Worm (Caenorhabditis elegans): ENCODE measurements around the gene oac-2.
A peak's percentile ranks its signal among the peaks of the same experiment; 100 is the strongest.

The oac-2 gene

DNA sequence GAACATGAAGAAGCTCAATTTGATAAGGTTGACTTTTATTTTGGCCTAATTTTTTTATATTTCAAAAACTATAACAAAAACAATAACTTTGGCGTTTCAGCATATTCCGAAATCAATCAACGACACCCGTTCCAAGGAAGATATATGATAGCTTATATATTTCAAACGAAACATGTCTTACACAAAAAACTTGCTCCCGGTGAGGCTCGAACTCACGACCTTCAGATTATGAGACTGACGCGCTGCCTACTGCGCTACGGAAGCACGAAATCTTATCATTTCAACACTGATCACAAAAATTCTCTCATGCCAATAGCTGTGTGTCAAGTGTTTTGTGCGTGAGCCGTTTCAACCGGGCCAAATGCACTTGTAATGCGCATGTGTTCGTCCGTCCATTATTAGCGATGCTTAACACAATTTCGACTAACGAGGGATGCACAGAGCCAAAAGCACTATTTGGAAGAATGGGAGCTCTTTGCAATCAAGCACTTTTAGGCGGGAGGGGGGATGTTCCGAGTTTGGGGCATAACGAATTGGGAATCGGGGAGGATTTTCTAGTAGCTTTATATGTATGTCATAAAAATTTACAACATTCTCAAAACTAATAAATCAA, 19.7 kb downstream of the oac-2 start:
- TF ChIP-seq tra-4 (tag; optimal IDR thresholded peaks at IDR 0.05) (peak; percentile 3), ceh-13 (GFP tag; optimal IDR thresholded peaks at IDR 0.05) (no peak)

DNA sequence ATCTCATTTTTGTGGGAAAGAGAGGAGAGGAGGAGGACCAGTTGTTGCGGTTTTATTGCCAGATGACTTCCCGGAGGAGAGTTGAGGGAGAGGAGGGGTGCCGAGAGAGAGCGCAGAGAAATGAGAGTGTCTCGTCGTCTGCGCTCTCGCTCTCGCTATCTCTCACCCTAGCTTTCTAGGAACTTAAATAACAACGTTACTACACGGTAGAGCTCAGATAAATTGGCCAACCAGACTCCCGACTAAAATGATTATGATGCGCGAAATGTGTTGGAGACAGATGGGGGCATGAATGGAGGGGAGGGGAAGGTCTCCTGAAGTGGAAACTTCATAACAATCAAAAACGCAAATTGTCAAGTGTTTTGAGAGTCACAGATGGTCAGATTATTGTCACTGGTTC, 20.3 kb downstream of the oac-2 start:
- TF ChIP-seq scrt-1 (GFP tag; IDR thresholded peaks at IDR 0.05) (no peak), ceh-36 (tag; optimal IDR thresholded peaks at IDR 0.05) (no peak), tbx-11 (GFP tag; IDR thresholded peaks at IDR 0.05) (no peak), hmbx-1 (tag; optimal IDR thresholded peaks at IDR 0.05) (no peak), pes-1 (GFP tag; IDR thresholded peaks at IDR 0.05) (no peak), hnd-1 (tag; optimal IDR thresholded peaks at IDR 0.05) (no peak), ets-7 (tag; optimal IDR thresholded peaks at IDR 0.05) (no peak), tbx-37 (GFP tag; conservative IDR thresholded peaks at IDR 0.05) (no peak), hmg-4 (GFP tag; optimal IDR thresholded peaks at IDR 0.05) (no peak), sea-1 (GFP tag; conservative IDR thresholded peaks at IDR 0.05) (no peak), aly-1 (tag; optimal IDR thresholded peaks at IDR 0.05) (no peak), F13C5.2 (tag; optimal IDR thresholded peaks at IDR 0.05) (no peak), ama-1 (optimal IDR thresholded peaks at IDR 0.05) (no peak), B0310.2 (tag; optimal IDR thresholded peaks at IDR 0.05) (no peak), ceh-13 (GFP tag; optimal IDR thresholded peaks at IDR 0.05) (no peak), tra-4 (tag; optimal IDR thresholded peaks at IDR 0.05) (no peak), flt-1 (GFP tag; IDR thresholded peaks at IDR 0.05) (no peak)

DNA sequence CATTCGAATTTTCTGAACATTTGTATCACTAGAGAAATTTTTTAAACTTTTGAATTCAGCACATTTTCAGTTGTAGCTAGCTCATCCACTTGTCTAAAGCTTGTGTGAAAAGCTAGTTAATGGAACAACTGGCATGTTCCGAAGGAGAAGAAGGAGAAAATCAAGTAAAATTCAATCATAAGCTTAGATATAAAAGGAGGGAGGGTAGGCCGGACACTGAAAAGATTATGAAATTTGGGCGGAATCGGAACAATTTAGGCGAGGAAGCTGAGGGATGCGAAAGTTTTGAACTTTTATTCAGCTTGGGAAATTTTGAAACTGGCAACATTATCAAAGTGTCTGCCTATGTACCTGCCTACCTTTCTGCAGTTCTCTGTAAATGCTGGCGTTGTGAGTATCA, 22.4 kb downstream of the oac-2 start:
- TF ChIP-seq scrt-1 (GFP tag; IDR thresholded peaks at IDR 0.05) (no peak), tra-4 (tag; optimal IDR thresholded peaks at IDR 0.05) (no peak), hnd-1 (tag; optimal IDR thresholded peaks at IDR 0.05) (no peak), tbx-11 (GFP tag; IDR thresholded peaks at IDR 0.05) (no peak), tbx-37 (GFP tag; conservative IDR thresholded peaks at IDR 0.05) (no peak), ama-1 (optimal IDR thresholded peaks at IDR 0.05) (no peak), sea-1 (GFP tag; conservative IDR thresholded peaks at IDR 0.05) (no peak), F13C5.2 (tag; optimal IDR thresholded peaks at IDR 0.05) (no peak), hmg-4 (GFP tag; optimal IDR thresholded peaks at IDR 0.05) (no peak), flt-1 (GFP tag; IDR thresholded peaks at IDR 0.05) (no peak), hmbx-1 (tag; optimal IDR thresholded peaks at IDR 0.05) (no peak), B0310.2 (tag; optimal IDR thresholded peaks at IDR 0.05) (no peak), pes-1 (GFP tag; IDR thresholded peaks at IDR 0.05) (no peak), ceh-36 (tag; optimal IDR thresholded peaks at IDR 0.05) (no peak), aly-1 (tag; optimal IDR thresholded peaks at IDR 0.05) (no peak), ets-7 (tag; optimal IDR thresholded peaks at IDR 0.05) (no peak)

DNA sequence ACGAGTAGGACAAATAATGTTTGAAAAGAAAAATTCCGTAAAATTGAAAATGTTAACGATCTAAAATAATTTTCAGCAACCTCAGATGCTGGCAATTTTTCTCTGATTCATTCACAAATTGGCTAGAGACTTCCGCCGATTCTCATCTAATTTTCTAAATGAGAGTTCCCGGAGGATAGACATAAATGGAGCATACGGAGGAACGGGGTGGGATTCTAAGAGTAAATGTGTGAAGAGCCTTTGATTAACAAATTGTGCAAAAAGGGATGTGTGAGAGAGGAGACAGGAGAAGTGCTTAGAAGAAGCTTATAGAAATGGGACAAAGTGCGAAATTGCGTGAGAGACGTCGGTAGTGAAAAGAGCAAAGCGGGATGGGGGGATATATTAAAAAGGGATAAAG, 23.3 kb downstream of the oac-2 start:
- TF ChIP-seq pes-1 (GFP tag; IDR thresholded peaks at IDR 0.05) (no peak), ceh-13 (GFP tag; optimal IDR thresholded peaks at IDR 0.05) (no peak), flt-1 (GFP tag; IDR thresholded peaks at IDR 0.05) (no peak), hmbx-1 (tag; optimal IDR thresholded peaks at IDR 0.05) (no peak), tbx-11 (GFP tag; IDR thresholded peaks at IDR 0.05) (no peak), aly-1 (tag; optimal IDR thresholded peaks at IDR 0.05) (no peak), ama-1 (optimal IDR thresholded peaks at IDR 0.05) (no peak), scrt-1 (GFP tag; IDR thresholded peaks at IDR 0.05) (no peak), hnd-1 (tag; optimal IDR thresholded peaks at IDR 0.05) (no peak), tbx-37 (GFP tag; conservative IDR thresholded peaks at IDR 0.05) (no peak), B0310.2 (tag; optimal IDR thresholded peaks at IDR 0.05) (no peak), ets-7 (tag; optimal IDR thresholded peaks at IDR 0.05) (no peak), sea-1 (GFP tag; conservative IDR thresholded peaks at IDR 0.05) (no peak), ceh-36 (tag; optimal IDR thresholded peaks at IDR 0.05) (no peak)

DNA sequence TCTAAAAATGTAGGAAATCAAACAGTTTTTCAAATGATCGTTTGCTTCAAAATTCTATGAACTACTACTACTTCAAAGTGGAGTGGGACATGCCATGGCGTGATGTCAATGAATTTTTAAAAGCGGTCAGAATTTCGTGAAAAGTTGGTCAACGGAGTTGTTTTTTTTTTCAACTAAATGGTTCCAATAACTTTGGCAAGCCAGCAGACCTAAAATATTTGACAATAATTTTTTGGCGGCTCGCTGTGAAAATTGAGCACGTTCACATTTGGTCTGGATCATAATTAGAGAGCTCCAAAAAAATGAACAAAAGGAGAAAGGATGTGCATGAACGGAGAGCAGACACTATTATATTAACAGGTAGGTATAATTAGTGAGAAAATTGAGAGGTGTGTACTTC, 24.6 kb downstream of the oac-2 start:
- TF ChIP-seq aly-1 (tag; optimal IDR thresholded peaks at IDR 0.05) (no peak), ama-1 (optimal IDR thresholded peaks at IDR 0.05) (no peak), hmbx-1 (tag; optimal IDR thresholded peaks at IDR 0.05) (no peak), ets-7 (tag; optimal IDR thresholded peaks at IDR 0.05) (no peak), hmg-4 (GFP tag; optimal IDR thresholded peaks at IDR 0.05) (no peak), pes-1 (GFP tag; IDR thresholded peaks at IDR 0.05) (no peak), tbx-37 (GFP tag; conservative IDR thresholded peaks at IDR 0.05) (no peak), flt-1 (GFP tag; IDR thresholded peaks at IDR 0.05) (no peak), sea-1 (GFP tag; conservative IDR thresholded peaks at IDR 0.05) (no peak), tbx-11 (GFP tag; IDR thresholded peaks at IDR 0.05) (no peak)

DNA sequence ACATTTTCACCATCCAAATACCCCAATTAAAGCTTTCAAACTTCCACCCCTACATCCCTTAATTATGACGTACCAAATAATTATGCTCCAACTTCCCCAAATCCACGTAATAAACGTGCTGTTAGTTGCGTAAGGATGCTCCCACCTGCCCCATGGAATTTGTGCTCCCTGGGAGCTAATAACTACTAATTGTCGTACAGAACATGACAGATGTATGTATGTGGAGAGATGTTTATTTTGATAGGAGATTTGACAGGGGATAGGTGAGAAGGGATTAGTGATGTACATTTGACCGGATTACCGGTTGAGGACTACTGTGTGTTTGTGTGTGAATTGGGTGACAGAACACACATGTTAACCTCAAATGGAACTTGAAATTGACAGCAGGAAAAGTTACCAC, 25.1 kb downstream of the oac-2 start:
- TF ChIP-seq pes-1 (GFP tag; IDR thresholded peaks at IDR 0.05) (no peak), F13C5.2 (tag; optimal IDR thresholded peaks at IDR 0.05) (no peak), flt-1 (GFP tag; IDR thresholded peaks at IDR 0.05) (no peak), ceh-36 (tag; optimal IDR thresholded peaks at IDR 0.05) (peak; percentile 70), ceh-13 (GFP tag; optimal IDR thresholded peaks at IDR 0.05) (no peak)

DNA sequence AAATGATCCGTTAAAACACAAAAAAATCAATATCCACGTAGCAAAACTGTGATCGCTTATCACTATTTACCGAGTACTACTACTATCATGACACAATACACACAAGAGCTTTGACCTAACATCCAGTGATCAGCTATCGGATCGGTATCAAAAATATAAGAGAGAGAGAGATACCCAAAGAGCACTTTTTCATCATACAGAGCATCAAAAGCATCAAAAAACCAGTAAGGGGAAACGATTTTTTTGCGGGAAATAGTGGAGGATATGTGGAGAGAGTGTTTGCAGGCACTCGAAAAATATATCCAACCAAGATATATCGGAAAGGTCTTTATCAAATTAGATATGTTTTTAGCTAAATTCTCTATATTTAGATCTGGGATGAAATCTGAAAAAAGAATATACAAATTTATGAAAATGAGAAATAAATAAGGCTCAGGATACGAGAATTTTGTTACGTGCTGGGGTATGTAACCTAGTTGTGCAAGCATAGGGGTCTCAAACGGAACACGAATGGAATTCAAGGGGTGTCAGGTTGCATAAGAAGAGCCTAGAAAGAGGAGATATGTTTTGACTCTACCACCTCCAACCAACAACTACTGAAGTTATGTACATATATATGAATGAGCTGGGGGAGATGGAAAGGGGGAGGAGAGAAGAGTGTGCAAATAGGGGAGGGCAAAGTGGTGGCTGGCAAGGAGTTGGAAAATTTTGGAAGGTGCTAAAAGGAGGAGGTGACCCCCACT, 29.7 kb downstream of the oac-2 start:
- TF ChIP-seq hmg-4 (GFP tag; optimal IDR thresholded peaks at IDR 0.05) (peak; percentile 21), tbx-11 (GFP tag; IDR thresholded peaks at IDR 0.05) (no peak)

DNA sequence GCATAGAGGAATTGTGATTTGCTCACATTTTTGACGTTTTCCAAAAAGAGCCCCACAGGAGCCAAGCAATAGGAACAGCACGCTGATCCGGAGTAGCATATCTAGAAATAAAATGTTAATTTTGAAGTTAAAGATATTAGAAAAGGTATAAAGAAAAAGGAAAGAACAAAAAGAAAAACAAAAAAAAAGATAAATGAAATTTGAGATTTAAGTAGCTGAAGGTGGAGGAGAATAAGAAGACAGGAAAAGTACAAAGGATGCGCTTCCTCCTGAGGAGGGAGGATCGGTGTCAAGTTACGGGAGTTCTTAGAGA, 30.2 kb downstream of the oac-2 start, which contains the start of gene cfz-2:
Gene cfz-2, minus strand, starts transcription at position 101 of the 313 bp plus-strand sequence.
- TF ChIP-seq sea-1 (GFP tag; conservative IDR thresholded peaks at IDR 0.05) (no peak), F13C5.2 (tag; optimal IDR thresholded peaks at IDR 0.05) (no peak), flt-1 (GFP tag; IDR thresholded peaks at IDR 0.05) (no peak), hmbx-1 (tag; optimal IDR thresholded peaks at IDR 0.05) (no peak), hmg-4 (GFP tag; optimal IDR thresholded peaks at IDR 0.05) (no peak), B0310.2 (tag; optimal IDR thresholded peaks at IDR 0.05) (no peak), ets-7 (tag; optimal IDR thresholded peaks at IDR 0.05) (no peak), hnd-1 (tag; optimal IDR thresholded peaks at IDR 0.05) (no peak), aly-1 (tag; optimal IDR thresholded peaks at IDR 0.05) (no peak), ceh-36 (tag; optimal IDR thresholded peaks at IDR 0.05) (no peak), tra-4 (tag; optimal IDR thresholded peaks at IDR 0.05) (no peak), tbx-37 (GFP tag; conservative IDR thresholded peaks at IDR 0.05) (no peak), scrt-1 (GFP tag; IDR thresholded peaks at IDR 0.05) (no peak), pes-1 (GFP tag; IDR thresholded peaks at IDR 0.05) (no peak), tbx-11 (GFP tag; IDR thresholded peaks at IDR 0.05) (no peak), ceh-13 (GFP tag; optimal IDR thresholded peaks at IDR 0.05) (no peak), ama-1 (optimal IDR thresholded peaks at IDR 0.05) (no peak)

All from whole organism, early embryonic.